Fruit fly (Drosophila melanogaster) whole organism, embryonic: ENCODE measurements around the gene CCT3.
A peak's percentile ranks its signal among the peaks of the same experiment; 100 is the strongest.

ENCODE experiments used
- Abd-B ChIP-seq: fragments of 200-800 bp; sonication (Bioruptor generic); optimal IDR thresholded peaks from 2 replicates; lab custom pipeline; 2018; ENCODE audit warnings: missing biosample characterization, mild to moderate bottlenecking, missing genetic modification characterization, moderate library complexity
- Adf1 ChIP-seq: fragments of 200-800 bp; sonication (Bioruptor generic); IDR thresholded peaks from 2 replicates; pipeline ENCODE4 v1.3.6; 2022; ENCODE audit warnings: missing biosample characterization, missing genetic modification characterization
- BEAF-32 ChIP-seq: fragments of 200-800 bp; sonication (Bioruptor generic); optimal IDR thresholded peaks from 3 replicates; lab custom pipeline; 2017; ENCODE audit warnings: missing biosample characterization, missing genetic modification characterization, mild to moderate bottlenecking, moderate library complexity, missing genetic modification reagents
- Bdp1 ChIP-seq: fragments of 200-800 bp; sonication (Bioruptor generic); optimal IDR thresholded peaks from 3 replicates; lab custom pipeline; 2016; ENCODE audit warnings: missing biosample characterization, missing genetic modification characterization
- CG11560 ChIP-seq: fragments of 200-800 bp; sonication (Bioruptor generic); IDR thresholded peaks from 3 replicates; pipeline ENCODE4 v1.3.6; 2022; ENCODE audit warnings: missing biosample characterization, missing genetic modification characterization
- CG12155 ChIP-seq: fragments of 200-800 bp; sonication (Bioruptor generic); optimal IDR thresholded peaks from 3 replicates; lab custom pipeline; 2016; ENCODE audit warnings: missing biosample characterization, missing genetic modification characterization
- CG13775 ChIP-seq: fragments of 200-800 bp; sonication (Bioruptor generic); optimal IDR thresholded peaks from 3 replicates; lab custom pipeline; 2017; ENCODE audit warnings: missing biosample characterization, mild to moderate bottlenecking, missing genetic modification characterization
- CG14860 ChIP-seq: fragments of 200-800 bp; sonication (Bioruptor generic); IDR thresholded peaks from 3 replicates; pipeline ENCODE4 v1.3.6; 2022; ENCODE audit warnings: missing biosample characterization, missing genetic modification characterization; ENCODE audit not compliant: partially characterized antibody
- CG14965 ChIP-seq: fragments of 200-800 bp; sonication (Bioruptor generic); optimal IDR thresholded peaks from 2 replicates; lab custom pipeline; 2016; ENCODE audit warnings: missing biosample characterization, missing genetic modification characterization, borderline replicate concordance
- CG15601 ChIP-seq: fragments of 200-800 bp; sonication (Bioruptor generic); optimal IDR thresholded peaks from 3 replicates; lab custom pipeline; 2019; ENCODE audit warnings: missing biosample characterization, mild to moderate bottlenecking, missing genetic modification characterization, moderate library complexity
- CG17912 ChIP-seq: fragments of 200-800 bp; sonication (Bioruptor generic); optimal IDR thresholded peaks from 2 replicates; lab custom pipeline; 2018; ENCODE audit warnings: missing biosample characterization, mild to moderate bottlenecking, missing genetic modification characterization
- CG1832 ChIP-seq: fragments of 200-800 bp; sonication (Bioruptor generic); optimal IDR thresholded peaks from 2 replicates; lab custom pipeline; 2017; ENCODE audit warnings: missing biosample characterization, mild to moderate bottlenecking, missing genetic modification characterization, inconsistent platforms
- CG18599 ChIP-seq: fragments of 200-800 bp; sonication (Bioruptor generic); optimal IDR thresholded peaks from 3 replicates; lab custom pipeline; 2017; ENCODE audit warnings: missing biosample characterization, missing genetic modification characterization, mild to moderate bottlenecking, moderate library complexity, missing genetic modification reagents
- CG30020 ChIP-seq: fragments of 200-800 bp; optimal IDR thresholded peaks from 2 replicates; lab custom pipeline; 2019; ENCODE audit warnings: missing biosample characterization, mild to moderate bottlenecking, missing genetic modification characterization, moderate library complexity
- CG31388 ChIP-seq: fragments of 200-800 bp; sonication (Bioruptor generic); optimal IDR thresholded peaks from 2 replicates; lab custom pipeline; 2016; ENCODE audit warnings: missing biosample characterization, missing genetic modification characterization
- CG31441 ChIP-seq: fragments of 200-800 bp; sonication (Bioruptor generic); IDR thresholded peaks from 2 replicates; pipeline ENCODE4 v1.3.6; 2022; ENCODE audit warnings: missing biosample characterization, missing genetic modification characterization
- CG3163 ChIP-seq: fragments of 200-800 bp; sonication (Bioruptor generic); optimal IDR thresholded peaks from 3 replicates; lab custom pipeline; 2016; ENCODE audit warnings: missing biosample characterization, missing genetic modification characterization
- CG4282 ChIP-seq: fragments of 200-800 bp; sonication (Bioruptor generic); optimal IDR thresholded peaks from 2 replicates; lab custom pipeline; 2016; ENCODE audit warnings: missing biosample characterization, missing genetic modification characterization
- CG4424 ChIP-seq: fragments of 200-800 bp; sonication (Bioruptor generic); optimal IDR thresholded peaks from 3 replicates; lab custom pipeline; 2016; ENCODE audit warnings: missing biosample characterization, missing genetic modification characterization
- CG6683 ChIP-seq: fragments of 200-800 bp; sonication (Bioruptor generic); optimal IDR thresholded peaks from 2 replicates; lab custom pipeline; 2017; ENCODE audit warnings: missing biosample characterization, mild to moderate bottlenecking, missing genetic modification characterization, missing genetic modification reagents
- CG7963 ChIP-seq: fragments of 200-800 bp; sonication (Bioruptor generic); IDR thresholded peaks from 3 replicates; pipeline ENCODE4 v1.3.6; 2022; ENCODE audit warnings: missing biosample characterization, missing genetic modification characterization; ENCODE audit not compliant: partially characterized antibody
- CG8089 ChIP-seq: fragments of 200-800 bp; sonication (Bioruptor generic); optimal IDR thresholded peaks from 3 replicates; lab custom pipeline; 2016; ENCODE audit warnings: missing biosample characterization, missing genetic modification characterization
- CTCF ChIP-seq: fragments of 200-800 bp; sonication (Bioruptor generic); optimal IDR thresholded peaks from 2 replicates; lab custom pipeline; 2017; ENCODE audit warnings: missing biosample characterization, mild to moderate bottlenecking, missing genetic modification characterization, moderate library complexity
- Dad ChIP-seq: fragments of 200-800 bp; sonication (Bioruptor generic); optimal IDR thresholded peaks from 3 replicates; lab custom pipeline; 2016; ENCODE audit warnings: missing biosample characterization, missing genetic modification characterization
- Doc3 ChIP-seq: fragments of 200-800 bp; sonication (Bioruptor generic); IDR thresholded peaks from 3 replicates; pipeline ENCODE4 v1.3.6; 2022; ENCODE audit warnings: missing biosample characterization, missing genetic modification characterization; ENCODE audit not compliant: partially characterized antibody
- Dp ChIP-seq: fragments of 200-800 bp; sonication (Bioruptor generic); optimal IDR thresholded peaks from 2 replicates; lab custom pipeline; 2018; ENCODE audit warnings: missing biosample characterization, mild to moderate bottlenecking, missing genetic modification characterization, moderate library complexity
- Ets97D ChIP-seq: fragments of 200-800 bp; sonication (Bioruptor generic); optimal IDR thresholded peaks from 3 replicates; lab custom pipeline; 2016; ENCODE audit warnings: missing biosample characterization, missing genetic modification characterization
- Gsc ChIP-seq: fragments of 200-800 bp; sonication (Bioruptor generic); IDR thresholded peaks from 2 replicates; pipeline ENCODE4 v1.3.6; 2022; ENCODE audit warnings: missing biosample characterization, missing genetic modification characterization
- H15 ChIP-seq: fragments of 200-800 bp; sonication (Bioruptor generic); IDR thresholded peaks from 3 replicates; pipeline ENCODE4 v1.3.6; 2022; ENCODE audit warnings: missing biosample characterization, missing genetic modification characterization
- HLH54F ChIP-seq: fragments of 200-800 bp; sonication (Bioruptor generic); optimal IDR thresholded peaks from 3 replicates; lab custom pipeline; 2016; ENCODE audit warnings: missing biosample characterization, missing genetic modification characterization
- HmgZ ChIP-seq: fragments of 200-800 bp; sonication (Bioruptor generic); optimal IDR thresholded peaks from 2 replicates; lab custom pipeline; 2018; ENCODE audit warnings: missing biosample characterization, mild to moderate bottlenecking, missing genetic modification characterization
- Lhr ChIP-seq: fragments of 200-800 bp; sonication (Bioruptor generic); optimal IDR thresholded peaks from 3 replicates; lab custom pipeline; 2017; ENCODE audit warnings: mild to moderate bottlenecking, missing biosample characterization, missing genetic modification reagents, missing genetic modification characterization
- Nf-YA ChIP-seq: fragments of 200-800 bp; sonication (Bioruptor generic); IDR thresholded peaks from 2 replicates; pipeline ENCODE4 v1.3.6; 2022; ENCODE audit warnings: missing biosample characterization, missing genetic modification characterization
- Opbp ChIP-seq: fragments of 200-800 bp; sonication (Bioruptor generic); IDR thresholded peaks from 3 replicates; pipeline ENCODE4 v1.3.6; 2022; ENCODE audit warnings: missing biosample characterization, missing genetic modification characterization; ENCODE audit not compliant: partially characterized antibody
- Rfx ChIP-seq: fragments of 200-800 bp; sonication (Bioruptor generic); IDR thresholded peaks from 2 replicates; pipeline ENCODE4 v1.3.6; 2022; ENCODE audit warnings: missing biosample characterization, missing genetic modification characterization
- Trl ChIP-seq, 3 experiments: fragments of >200 bp in 2 of 3; fragments of 200-800 bp in 1 of 3; sonication (Bioruptor generic) in 1 of 3; optimal IDR thresholded peaks; 2 replicates in 1 of 3; 3 replicates in 2 of 3; lab custom pipeline; 2016 to 2017; ENCODE audit warnings: missing biosample characterization in 1 of 3, missing genetic modification characterization in 1 of 3
- croc ChIP-seq: fragments of 200-800 bp; sonication (Bioruptor generic); conservative IDR thresholded peaks from 3 replicates; pipeline ENCODE4 v1.3.6; 2022; ENCODE audit warnings: missing biosample characterization, missing genetic modification characterization
- ewg ChIP-seq: fragments of 200-800 bp; sonication (Bioruptor generic); optimal IDR thresholded peaks from 3 replicates; lab custom pipeline; 2017; ENCODE audit warnings: mild to moderate bottlenecking, missing biosample characterization, missing genetic modification reagents, missing genetic modification characterization
- inv ChIP-seq: fragments of 200-800 bp; sonication (Bioruptor generic); IDR thresholded peaks from 2 replicates; pipeline ENCODE4 v1.3.6; 2022; ENCODE audit warnings: missing biosample characterization, missing genetic modification characterization; ENCODE audit not compliant: partially characterized antibody
- ken ChIP-seq: fragments of 200-800 bp; sonication (Bioruptor generic); IDR thresholded peaks from 3 replicates; pipeline ENCODE4 v1.3.6; 2022; ENCODE audit warnings: missing biosample characterization, missing genetic modification characterization
- kni ChIP-seq: fragments of 200-800 bp; sonication (Bioruptor generic); optimal IDR thresholded peaks from 3 replicates; lab custom pipeline; 2017; ENCODE audit warnings: mild to moderate bottlenecking, missing biosample characterization, missing genetic modification reagents, missing genetic modification characterization
- lilli ChIP-seq: fragments of 200-800 bp; sonication (Bioruptor generic); optimal IDR thresholded peaks from 3 replicates; lab custom pipeline; 2016; ENCODE audit warnings: missing biosample characterization, missing genetic modification characterization
- otp ChIP-seq: fragments of 200-800 bp; sonication (Bioruptor generic); IDR thresholded peaks from 3 replicates; pipeline ENCODE4, ENCODE4 v1.3.6; 2022; ENCODE audit warnings: missing biosample characterization, missing genetic modification characterization
- phol ChIP-seq: fragments of 200-800 bp; sonication (Bioruptor generic); optimal IDR thresholded peaks from 3 replicates; lab custom pipeline; 2018; ENCODE audit warnings: missing biosample characterization, mild to moderate bottlenecking, missing genetic modification characterization, moderate library complexity
- pum ChIP-seq: fragments of 200-800 bp; sonication (Bioruptor generic); optimal IDR thresholded peaks from 2 replicates; lab custom pipeline; 2016; ENCODE audit warnings: missing biosample characterization, missing genetic modification characterization
- row ChIP-seq: fragments of 200-800 bp; sonication (Bioruptor generic); IDR thresholded peaks from 3 replicates; pipeline ENCODE4 v1.3.6; 2022; ENCODE audit warnings: missing biosample characterization, missing genetic modification characterization
- run ChIP-seq: fragments of 200-800 bp; sonication (Bioruptor generic); optimal IDR thresholded peaks from 3 replicates; lab custom pipeline; 2018; ENCODE audit warnings: missing biosample characterization, mild to moderate bottlenecking, missing genetic modification characterization
- sqz ChIP-seq: fragments of 200-800 bp; sonication (Bioruptor generic); optimal IDR thresholded peaks from 3 replicates; lab custom pipeline; 2018; ENCODE audit warnings: missing biosample characterization, mild to moderate bottlenecking, missing genetic modification characterization

Gene CCT3

DNA sequence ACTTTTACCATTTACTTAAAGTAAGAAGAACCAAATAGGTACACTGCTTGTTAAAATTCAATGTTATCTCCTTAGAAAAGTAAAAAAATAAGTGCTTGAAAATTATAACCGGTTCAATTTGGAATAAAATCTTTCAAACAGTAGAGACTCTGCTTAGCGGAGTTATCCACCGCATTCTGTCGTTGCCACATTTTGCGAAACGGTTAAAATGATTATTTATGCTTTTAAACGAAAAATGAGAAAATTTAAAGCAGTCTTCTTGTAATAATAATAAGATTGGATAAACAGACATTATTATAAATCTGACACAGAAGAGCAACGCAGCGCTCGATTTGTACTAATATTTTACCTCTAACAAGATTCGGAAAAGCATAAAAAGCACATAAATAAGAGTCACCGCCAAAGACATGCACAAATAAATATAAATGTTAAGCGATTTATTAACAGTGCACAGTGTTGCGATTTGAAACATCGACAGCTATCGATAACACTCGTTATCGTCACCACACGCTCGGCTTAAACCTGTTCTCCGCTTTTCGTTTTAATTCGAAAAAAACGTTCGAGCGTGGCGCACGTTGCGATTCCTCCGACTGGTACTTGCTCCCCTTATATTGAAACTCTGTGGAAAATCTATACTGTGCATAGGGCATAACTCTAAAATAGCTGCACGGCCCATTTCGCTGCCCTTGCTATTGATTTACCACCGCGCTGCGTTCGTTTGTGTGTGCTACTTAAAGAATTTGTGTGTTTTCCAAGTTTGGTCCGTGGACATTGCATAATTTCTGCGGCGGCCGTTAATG is 22.5 kb upstream of the CCT3 start, which contains the start of gene Fas1 (continued):
- peak; percentile 59 for TF ChIP-seq Ets97D (GFP tag; lab: Kevin White, UChicago)
- TF ChIP-seq CG14860 (GFP tag; lab: Robert Waterston, UW): peak; percentile 44; the same call in 1 of the 3 replicates
- no peak for TF ChIP-seq CG14965 (GFP tag; lab: Kevin White, UChicago)
- no peak for TF ChIP-seq Gsc (GFP tag; lab: Robert Waterston, UW)
- no peak for TF ChIP-seq Bdp1 (GFP tag; lab: Kevin White, UChicago)
- no peak for TF ChIP-seq croc (GFP tag; lab: Robert Waterston, UW)
- no peak for TF ChIP-seq CG6683 (GFP tag; lab: Kevin White, UChicago)
- TF ChIP-seq HLH54F: no peak
- peak; percentile 36 for TF ChIP-seq HmgZ (tag; lab: Kevin White, UChicago)
- TF ChIP-seq sqz: peak; percentile 77
- no peak for TF ChIP-seq CG13775 (GFP tag; lab: Kevin White, UChicago)
- peak; percentile 15 for TF ChIP-seq CG4424 (GFP tag; lab: Kevin White, UChicago)
- TF ChIP-seq Doc3: peak; percentile 62
- TF ChIP-seq CG30020 (tag; lab: Kevin White, UChicago): peak; percentile 6
- TF ChIP-seq CTCF (GFP tag; lab: Kevin White, UChicago): peak; percentile 82
- peak; percentile 52; the same call in 1 of the 2 replicates for TF ChIP-seq Rfx
- TF ChIP-seq BEAF-32 (GFP tag; lab: Kevin White, UChicago): peak; percentile 76
- peak; percentile 70 for TF ChIP-seq CG7963 (GFP tag; lab: Robert Waterston, UW)
- peak; percentile 75 for TF ChIP-seq Lhr (GFP tag; lab: Kevin White, UChicago)
- TF ChIP-seq CG31388 (GFP tag; lab: Kevin White, UChicago): no peak
- TF ChIP-seq pum (GFP tag; lab: Kevin White, UChicago): no peak
- peak; percentile 36 for TF ChIP-seq Abd-B (GFP tag; lab: Kevin White, UChicago)
- peak; percentile 0 for TF ChIP-seq CG18599 (GFP tag; lab: Kevin White, UChicago)
- TF ChIP-seq ken (GFP tag; lab: Robert Waterston, UW): no peak
- no peak for TF ChIP-seq lilli
- TF ChIP-seq CG17912: no peak
- TF ChIP-seq Opbp (GFP tag; lab: Robert Waterston, UW): peak; percentile 71
- TF ChIP-seq Dp (GFP tag; lab: Kevin White, UChicago): peak; percentile 73
- TF ChIP-seq inv (GFP tag; lab: Robert Waterston, UW): 0 out of 2 replicates have a peak, but pooled peaks have one; percentile 34
- TF ChIP-seq CG1832 (GFP tag; lab: Kevin White, UChicago): no peak
- no peak for TF ChIP-seq CG31441 (GFP tag; lab: Robert Waterston, UW)
- no peak for TF ChIP-seq CG11560 (tag; lab: Robert Waterston, UW)
- TF ChIP-seq CG12155 (GFP tag; lab: Kevin White, UChicago): peak; percentile 47
- TF ChIP-seq Nf-YA (GFP tag; lab: Robert Waterston, UW): 0 out of 2 replicates have a peak, but pooled peaks have one; percentile 16
- no peak for TF ChIP-seq CG3163 (GFP tag; lab: Kevin White, UChicago)
- peak; percentile 45 for TF ChIP-seq CG15601 (tag; lab: Kevin White, UChicago)
- no peak for TF ChIP-seq Dad (GFP tag; lab: Kevin White, UChicago)
- no peak for TF ChIP-seq H15 (GFP tag; lab: Robert Waterston, UW)
- TF ChIP-seq CG8089 (GFP tag; lab: Kevin White, UChicago): peak; percentile 15
- TF ChIP-seq row (GFP tag; lab: Robert Waterston, UW): peak; percentile 19; the same call in 1 of the 3 replicates
- 0 out of 2 replicates have a peak, but pooled peaks have one; percentile 11 for TF ChIP-seq Adf1 (GFP tag; lab: Robert Waterston, UW)
- TF ChIP-seq CG4282 (GFP tag; lab: Kevin White, UChicago): no peak
- TF ChIP-seq Trl (optimal IDR thresholded peaks at IDR 0.05; lab: Kevin White, UChicago): no peak
- no peak for TF ChIP-seq Trl (GFP tag; optimal IDR thresholded peaks at IDR 0.05; lab: Kevin White, UChicago)
- TF ChIP-seq ewg (GFP tag; lab: Kevin White, UChicago): no peak
- no peak for TF ChIP-seq run (tag; lab: Kevin White, UChicago)
- peak; percentile 12 for TF ChIP-seq phol (tag; lab: Kevin White, UChicago)
- peak; percentile 85 for TF ChIP-seq kni (GFP tag; lab: Kevin White, UChicago)
- TF ChIP-seq otp (GFP tag; lab: Robert Waterston, UW): no peak; the same call in 2 of the 3 replicates
